Worm (Caenorhabditis elegans) whole organism, young adult: Measurements from ENCODE around the gene D1005.4.

Experiments
- B0019.2 ChIP-seq: fragments of 200-800 bp; sonication (Bioruptor generic); conservative IDR thresholded peaks from 2 replicates; pipeline ENCODE4 v1.3.6; 2022; ENCODE audit warnings: missing genetic modification reagents, missing genetic modification characterization, missing compliant biosample characterization
- D2030.7 ChIP-seq: fragments of 200-800 bp; sonication (Bioruptor generic); IDR thresholded peaks from 2 replicates; pipeline ENCODE4 v1.3.6; 2022; ENCODE audit warnings: missing genetic modification reagents, missing genetic modification characterization, missing compliant biosample characterization
- F10E7.11 ChIP-seq: sonication (generic microtip); optimal IDR thresholded peaks from 2 replicates; lab custom pipeline; 2017; ENCODE audit warnings: mild to moderate bottlenecking, missing genetic modification characterization, moderate library complexity, missing compliant biosample characterization
- F23B12.7 ChIP-seq: sonication (generic microtip); optimal IDR thresholded peaks from 2 replicates; lab custom pipeline; 2017; ENCODE audit warnings: missing genetic modification characterization, mild to moderate bottlenecking, missing compliant biosample characterization, antibody characterized with exemption, moderate library complexity; ENCODE audit not compliant: insufficient read depth
- F39B2.1 ChIP-seq: fragments of 200-800 bp; sonication (Bioruptor generic); IDR thresholded peaks from 2 replicates; pipeline ENCODE4 v1.3.6; 2022; ENCODE audit warnings: missing genetic modification reagents, missing genetic modification characterization, missing compliant biosample characterization
- F49E8.2 ChIP-seq: sonication (generic microtip); optimal IDR thresholded peaks from 3 replicates; lab custom pipeline; 2017; ENCODE audit warnings: missing genetic modification characterization, mild to moderate bottlenecking, missing compliant biosample characterization, antibody characterized with exemption, moderate library complexity; ENCODE audit not compliant: insufficient read depth
- F52B5.7 ChIP-seq: sonication (generic microtip); optimal IDR thresholded peaks from 2 replicates; lab custom pipeline; 2016; ENCODE audit warnings: mild to moderate bottlenecking, missing genetic modification characterization, missing compliant biosample characterization
- F55B11.4 ChIP-seq: sonication (generic microtip); optimal IDR thresholded peaks from 2 replicates; lab custom pipeline; 2016; ENCODE audit warnings: missing compliant biosample characterization, missing genetic modification characterization, borderline replicate concordance; ENCODE audit not compliant: insufficient read depth
- ama-1 ChIP-seq, 3 experiments: fragments of 150-350 bp in 1 of 3; sonication (generic microtip) in 2 of 3; optimal IDR thresholded peaks; 2 replicates each; lab custom pipeline; 2014 to 2018; ENCODE audit warnings: missing biosample characterization in 2 of 3, missing genetic modification characterization in 2 of 3, missing genetic modification reagents in 2 of 3
- athp-1 ChIP-seq: sonication (generic microtip); optimal IDR thresholded peaks from 2 replicates; lab custom pipeline; 2017; ENCODE audit warnings: mild to moderate bottlenecking, missing genetic modification characterization, missing compliant biosample characterization
- bed-1 ChIP-seq: fragments of 200-800 bp; sonication (Bioruptor generic); IDR thresholded peaks from 2 replicates; pipeline ENCODE4 v1.3.6; 2022; ENCODE audit warnings: missing genetic modification reagents, missing genetic modification characterization, missing compliant biosample characterization
- bed-2 ChIP-seq: fragments of 200-800 bp; sonication (Bioruptor generic); IDR thresholded peaks from 2 replicates; pipeline ENCODE4 v1.3.6; 2022; ENCODE audit warnings: missing genetic modification reagents, missing genetic modification characterization, missing compliant biosample characterization
- ccch-3 ChIP-seq: fragments of 200-800 bp; sonication (Bioruptor generic); optimal IDR thresholded peaks from 2 replicates; lab custom pipeline; 2018; ENCODE audit warnings: mild to moderate bottlenecking, missing genetic modification characterization, missing compliant biosample characterization
- cebp-1 ChIP-seq, 2 experiments: fragments of 200-800 bp in 1 of 2; sonication (Bioruptor generic) in 1 of 2; sonication (generic microtip) in 1 of 2; IDR thresholded peaks in 1 of 2; optimal IDR thresholded peaks in 1 of 2; 2 replicates each; pipeline versions ENCODE4 v1.3.6 to Lab custom; 2017 to 2022; ENCODE audit warnings: missing compliant biosample characterization in 2 of 2, missing genetic modification characterization in 2 of 2, mild to moderate bottlenecking in 1 of 2, missing genetic modification reagents in 1 of 2, moderate library complexity in 1 of 2
- ceh-100 ChIP-seq: fragments of 200-800 bp; sonication (Bioruptor generic); IDR thresholded peaks from 2 replicates; pipeline ENCODE4 v1.3.6; 2022; ENCODE audit warnings: missing genetic modification reagents, missing genetic modification characterization, missing compliant biosample characterization
- ceh-79 ChIP-seq: sonication (generic microtip); optimal IDR thresholded peaks from 2 replicates; lab custom pipeline; 2017; ENCODE audit warnings: mild to moderate bottlenecking, missing genetic modification characterization, missing compliant biosample characterization
- ceh-91 ChIP-seq: fragments of 200-800 bp; sonication (Bioruptor generic); IDR thresholded peaks from 2 replicates; pipeline ENCODE4 v1.3.6; 2022; ENCODE audit warnings: missing genetic modification reagents, missing genetic modification characterization, missing compliant biosample characterization
- dox-1 ChIP-seq: fragments of 200-800 bp; sonication (Bioruptor generic); IDR thresholded peaks from 2 replicates; pipeline ENCODE4 v1.3.6; 2022; ENCODE audit warnings: missing genetic modification reagents, missing genetic modification characterization, missing compliant biosample characterization
- dpff-1 ChIP-seq: sonication (generic microtip); optimal IDR thresholded peaks from 2 replicates; lab custom pipeline; 2017; ENCODE audit warnings: mild to moderate bottlenecking, missing genetic modification characterization, missing compliant biosample characterization
- efl-1 ChIP-seq: fragments of 150-350 bp; optimal IDR thresholded peaks from 2 replicates; lab custom pipeline; 2014; ENCODE audit warnings: missing biosample characterization, missing genetic modification reagents, missing genetic modification characterization
- egl-18 ChIP-seq: fragments of 200-800 bp; sonication (Bioruptor generic); IDR thresholded peaks from 2 replicates; pipeline ENCODE4 v1.3.6; 2022; ENCODE audit warnings: missing genetic modification reagents, missing genetic modification characterization, missing compliant biosample characterization
- egl-44 ChIP-seq: fragments of 200-800 bp; sonication (Bioruptor generic); IDR thresholded peaks from 2 replicates; pipeline ENCODE4 v1.3.6; 2022; ENCODE audit warnings: missing genetic modification reagents, missing genetic modification characterization, missing compliant biosample characterization
- fkh-3 ChIP-seq: sonication (generic microtip); optimal IDR thresholded peaks from 2 replicates; lab custom pipeline; 2016; ENCODE audit warnings: mild to moderate bottlenecking, missing genetic modification characterization, missing compliant biosample characterization
- him-1 ChIP-seq: sonication (generic microtip); optimal IDR thresholded peaks from 2 replicates; lab custom pipeline; 2016; ENCODE audit warnings: missing genotype, missing genetic modification reagents, missing genetic modification characterization, missing compliant biosample characterization
- hlh-12 ChIP-seq: sonication (generic microtip); optimal IDR thresholded peaks from 2 replicates; lab custom pipeline; 2016; ENCODE audit warnings: missing genetic modification characterization, missing compliant biosample characterization
- lin-35 ChIP-seq, 3 experiments: fragments of 150-350 bp in 2 of 3; sonication (generic microtip) in 1 of 3; optimal IDR thresholded peaks; 2 replicates each; lab custom pipeline; 2014 to 2018; ENCODE audit warnings: missing biosample characterization in 3 of 3, missing genetic modification characterization in 3 of 3, missing genetic modification reagents in 3 of 3
- lir-1 ChIP-seq: fragments of 200-800 bp; sonication (Bioruptor generic); conservative IDR thresholded peaks from 2 replicates; pipeline ENCODE4 v1.3.6; 2022; ENCODE audit warnings: missing genetic modification reagents, missing genetic modification characterization, missing compliant biosample characterization
- madf-6 ChIP-seq: fragments of 200-800 bp; sonication (Bioruptor generic); IDR thresholded peaks from 2 replicates; pipeline ENCODE4 v1.3.6; 2022; ENCODE audit warnings: missing genetic modification reagents, missing genetic modification characterization, missing compliant biosample characterization
- mcd-1 ChIP-seq: fragments of 200-800 bp; sonication (Bioruptor generic); IDR thresholded peaks from 2 replicates; pipeline ENCODE4 v1.3.6; 2022; ENCODE audit warnings: missing genetic modification reagents, missing genetic modification characterization, missing compliant biosample characterization
- mes-4 ChIP-seq: sonication (generic microtip); optimal IDR thresholded peaks from 2 replicates; lab custom pipeline; 2016; ENCODE audit warnings: missing genotype, missing genetic modification characterization, missing compliant biosample characterization
- nhr-120 ChIP-seq: fragments of 200-800 bp; sonication (Bioruptor generic); IDR thresholded peaks from 2 replicates; pipeline ENCODE4 v1.3.6; 2022; ENCODE audit warnings: missing genetic modification characterization, missing compliant biosample characterization
- nhr-179 ChIP-seq: sonication (generic microtip); optimal IDR thresholded peaks from 2 replicates; lab custom pipeline; 2016; ENCODE audit warnings: mild to moderate bottlenecking, missing genetic modification characterization, missing compliant biosample characterization
- nhr-80 ChIP-seq: sonication (generic microtip); optimal IDR thresholded peaks from 2 replicates; lab custom pipeline; 2016; ENCODE audit warnings: missing genetic modification characterization, missing compliant biosample characterization
- nhr-90 ChIP-seq: sonication (generic microtip); optimal IDR thresholded peaks from 2 replicates; lab custom pipeline; 2016; ENCODE audit warnings: missing genotype, mild to moderate bottlenecking, missing genetic modification characterization, missing compliant biosample characterization
- pbrm-1 ChIP-seq: fragments of 200-800 bp; sonication (Bioruptor generic); IDR thresholded peaks from 2 replicates; pipeline ENCODE4 v1.3.6; 2022; ENCODE audit warnings: missing genetic modification reagents, missing genetic modification characterization, missing compliant biosample characterization
- tlf-1 ChIP-seq: fragments of 200-800 bp; sonication (Bioruptor generic); optimal IDR thresholded peaks from 2 replicates; lab custom pipeline; 2018; ENCODE audit warnings: mild to moderate bottlenecking, missing genetic modification characterization, missing compliant biosample characterization
- ztf-22 ChIP-seq: fragments of 200-800 bp; sonication (Bioruptor generic); optimal IDR thresholded peaks from 2 replicates; lab custom pipeline; 2018; ENCODE audit warnings: mild to moderate bottlenecking, missing genetic modification characterization, moderate library complexity, missing compliant biosample characterization
- ztf-25 ChIP-seq: fragments of 200-800 bp; sonication (Bioruptor generic); IDR thresholded peaks from 2 replicates; pipeline ENCODE4 v1.3.6; 2022; ENCODE audit warnings: missing genetic modification reagents, missing genetic modification characterization, missing compliant biosample characterization
- ztf-26 ChIP-seq: sonication (generic microtip); optimal IDR thresholded peaks from 2 replicates; lab custom pipeline; 2017; ENCODE audit warnings: missing genetic modification characterization, missing compliant biosample characterization

The D1005.4 gene

DNA sequence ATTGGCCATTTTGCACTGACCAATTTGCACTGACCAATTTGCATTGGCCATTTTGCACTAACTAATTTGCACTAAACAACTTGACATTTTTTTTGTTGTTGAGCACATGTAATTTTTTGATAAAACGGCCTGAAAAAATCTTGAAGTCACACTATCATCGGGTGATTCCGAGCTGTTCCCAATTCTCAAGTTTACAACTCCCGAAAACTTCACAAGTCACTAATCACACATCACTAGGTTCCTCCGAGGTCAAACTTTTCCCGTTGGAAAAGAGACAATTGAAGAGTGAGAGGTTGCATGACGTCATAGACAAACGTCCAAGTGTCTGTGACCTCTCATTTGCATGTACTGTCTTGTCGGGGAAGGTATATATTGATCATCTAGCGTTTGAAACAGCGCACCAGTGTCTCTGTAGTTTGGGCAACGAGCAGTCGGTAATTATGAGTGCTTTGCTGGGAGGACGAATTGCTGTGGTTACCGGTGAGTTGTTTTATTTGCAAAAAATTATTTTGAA, 574 bp upstream of the D1005.4 start, which contains the start of the genes D1005.10 and dhs-25 (continued):
- no peak for TF ChIP-seq mes-4 (tag; lab: Kevin White, UChicago)
- TF ChIP-seq hlh-12, result no peak
- no peak for TF ChIP-seq egl-44 (GFP tag; lab: Robert Waterston, UW)
- TF ChIP-seq athp-1, result no peak
- no peak for TF ChIP-seq ceh-79 (tag; lab: Kevin White, UChicago)
- TF ChIP-seq bed-1 (GFP tag; lab: Robert Waterston, UW), result no peak
- TF ChIP-seq F10E7.11 (tag; lab: Kevin White, UChicago), result no peak
- peak; percentile 39; the same call in 1 of the 2 replicates for TF ChIP-seq dox-1 (GFP tag; lab: Robert Waterston, UW)
- TF ChIP-seq fkh-3 (tag; lab: Kevin White, UChicago), result no peak
- peak; percentile 65 for TF ChIP-seq nhr-80 (tag; lab: Kevin White, UChicago)
- TF ChIP-seq madf-6 (GFP tag; lab: Robert Waterston, UW), result no peak
- no peak for TF ChIP-seq egl-18 (GFP tag; lab: Robert Waterston, UW)
- TF ChIP-seq nhr-90 (tag; lab: Kevin White, UChicago), result peak; percentile 13
- TF ChIP-seq, all 124 proteins: peak for 30

DNA sequence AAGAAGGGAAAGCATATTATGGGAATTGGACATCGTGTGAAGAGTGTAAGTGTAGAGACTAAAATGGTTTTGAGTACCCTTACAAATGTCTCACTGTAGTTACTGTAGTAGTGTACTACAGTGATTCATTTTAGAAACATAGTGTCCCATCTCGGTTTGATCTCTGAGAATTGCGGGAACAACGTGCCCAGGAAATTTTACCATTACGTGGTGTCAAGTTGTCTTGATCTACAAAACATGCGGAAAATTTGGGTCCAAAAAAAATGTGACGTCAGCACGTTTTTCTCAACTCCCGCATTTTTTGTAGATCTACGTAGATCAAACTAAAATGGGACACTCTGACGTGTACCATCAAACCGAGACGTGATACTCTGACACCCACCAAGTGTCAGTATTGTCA, 2.4 kb downstream of the D1005.4 start:
- TF ChIP-seq ceh-91 (GFP tag; lab: Robert Waterston, UW), result no peak
- no peak for TF ChIP-seq ceh-100 (GFP tag; lab: Robert Waterston, UW)
- no peak for TF ChIP-seq B0019.2 (GFP tag; lab: Robert Waterston, UW)

DNA sequence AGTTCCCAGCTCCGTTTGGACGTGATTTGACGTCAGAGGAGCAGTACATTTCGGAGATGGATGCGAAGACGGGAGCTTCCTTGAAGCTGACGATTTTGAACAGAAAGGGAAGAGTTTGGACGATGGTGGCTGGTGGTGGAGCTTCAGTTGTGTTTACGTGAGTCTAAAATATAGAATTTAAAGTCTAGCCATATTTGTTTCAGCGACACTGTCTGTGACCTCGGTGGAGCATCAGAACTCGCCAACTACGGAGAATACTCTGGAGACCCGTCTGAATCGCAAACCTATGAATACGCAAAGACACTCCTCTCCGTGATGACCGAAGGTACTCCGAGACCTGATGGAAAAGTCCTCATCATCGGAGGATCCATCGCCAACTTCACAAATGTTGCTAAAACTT, 5.1 kb downstream of the D1005.4 start:
- no peak for TF ChIP-seq madf-6 (GFP tag; lab: Robert Waterston, UW)
- 0 out of 2 replicates have a peak, but pooled peaks have one; percentile 61 for TF ChIP-seq bed-1 (GFP tag; lab: Robert Waterston, UW)
- TF ChIP-seq, all 124 proteins: peak for 1

DNA sequence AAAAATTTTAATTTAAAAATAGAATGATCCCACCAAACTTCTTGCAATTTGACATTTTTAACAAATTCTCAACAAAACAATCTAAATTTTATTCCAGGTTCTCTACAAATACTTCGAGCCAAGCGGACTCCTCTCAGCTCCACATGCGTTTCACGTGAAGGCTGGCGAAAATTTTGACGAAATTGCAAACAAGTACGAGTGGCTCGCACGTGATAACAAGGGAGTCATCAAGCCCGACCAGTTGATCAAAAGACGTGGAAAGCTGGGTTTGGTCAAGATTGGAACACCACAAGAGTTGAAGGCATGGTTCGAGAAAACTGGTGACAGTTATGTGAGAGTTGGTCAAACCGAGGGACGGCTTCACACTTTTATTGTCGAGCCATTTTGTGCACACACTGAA, 6.0 kb downstream of the D1005.4 start:
- TF ChIP-seq F55B11.4 (tag; lab: Kevin White, UChicago) (no peak), nhr-120 (GFP tag; lab: Robert Waterston, UW) (no peak), F49E8.2 (tag; lab: Kevin White, UChicago) (no peak), F52B5.7 (no peak), tlf-1 (no peak), B0019.2 (GFP tag; lab: Robert Waterston, UW) (no peak)

DNA sequence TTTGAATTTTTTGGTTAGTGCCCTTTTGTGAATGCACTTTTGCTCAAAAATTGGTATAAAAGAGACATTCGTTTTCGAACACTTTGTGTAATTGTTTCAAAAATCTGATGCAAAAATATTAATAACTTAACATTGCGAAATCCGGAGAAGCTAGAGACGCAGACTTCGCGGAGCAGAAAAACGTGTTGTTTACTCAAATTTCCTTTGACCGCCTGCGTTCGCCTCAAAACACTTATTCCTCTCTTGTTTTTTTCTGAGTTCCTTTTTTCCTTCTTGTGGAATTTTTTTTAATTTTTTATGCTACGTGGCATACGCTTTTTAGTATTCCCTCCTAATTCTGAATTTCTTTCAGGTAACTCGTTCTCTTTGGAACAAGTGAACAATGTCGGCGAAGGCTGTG, 6.4 kb downstream of the D1005.4 start, which contains the start of gene acly-1:
Gene acly-1 (plus strand): TSS at position 353 of the 400 bp plus-strand sequence.
- TF ChIP-seq lin-35 (GFP tag; optimal IDR thresholded peaks at IDR 0.05; lab: Kevin White, UChicago) (no peak), cebp-1 (GFP tag; IDR thresholded peaks at IDR 0.05; lab: Robert Waterston, UW) (peak; percentile 89), cebp-1 (tag; optimal IDR thresholded peaks at IDR 0.05; lab: Kevin White, UChicago) (peak; percentile 93)

DNA sequence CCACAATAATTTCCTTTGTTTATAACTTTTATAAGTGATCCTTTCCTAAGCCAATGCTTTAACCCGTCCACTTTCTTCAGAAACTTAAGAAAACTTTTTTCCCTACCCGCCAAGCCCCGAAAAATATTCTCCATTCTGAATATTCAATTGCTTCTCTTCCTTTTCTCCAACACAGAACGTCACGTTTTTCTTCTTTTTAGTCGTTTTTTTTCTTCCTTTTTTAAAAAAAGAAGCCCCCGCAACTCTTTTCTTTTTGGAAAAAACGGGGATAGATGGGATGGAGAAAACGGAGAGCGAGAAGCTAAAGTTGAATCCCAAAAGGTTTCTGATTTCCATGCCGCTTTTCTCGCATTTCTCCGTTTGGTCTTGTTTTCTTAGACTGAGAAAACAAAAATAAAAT, 7.0 kb downstream of the D1005.4 start:
- TF ChIP-seq ztf-25 (GFP tag; lab: Robert Waterston, UW), result no peak
- TF ChIP-seq ztf-22 (GFP tag; lab: Kevin White, UChicago), result no peak
- no peak for TF ChIP-seq F39B2.1 (GFP tag; lab: Robert Waterston, UW)
- no peak for TF ChIP-seq dpff-1 (tag; lab: Kevin White, UChicago)
- TF ChIP-seq F23B12.7, result no peak
- TF ChIP-seq egl-44 (GFP tag; lab: Robert Waterston, UW), result no peak
- no peak for TF ChIP-seq him-1 (tag; lab: Kevin White, UChicago)
- no peak for TF ChIP-seq ccch-3 (GFP tag; lab: Kevin White, UChicago)
- TF ChIP-seq D2030.7 (GFP tag; lab: Robert Waterston, UW), result no peak
- no peak for TF ChIP-seq bed-2 (GFP tag; lab: Robert Waterston, UW)
- no peak for TF ChIP-seq mcd-1 (GFP tag; lab: Robert Waterston, UW)
- TF ChIP-seq ztf-26, result no peak
- no peak for TF ChIP-seq lir-1 (GFP tag; lab: Robert Waterston, UW)
- no peak for TF ChIP-seq efl-1 (GFP tag; lab: Kevin White, UChicago)
- no peak for TF ChIP-seq fkh-3 (tag; lab: Kevin White, UChicago)
- TF ChIP-seq nhr-179 (tag; lab: Kevin White, UChicago), result no peak
- no peak for TF ChIP-seq pbrm-1 (GFP tag; lab: Robert Waterston, UW)
- no peak for TF ChIP-seq madf-6 (GFP tag; lab: Robert Waterston, UW)
- no peak for TF ChIP-seq ama-1 (optimal IDR thresholded peaks at IDR 0.05; lab: Kevin White, UChicago)
- TF ChIP-seq ama-1 (GFP tag; optimal IDR thresholded peaks at IDR 0.05; lab: Kevin White, UChicago), result no peak
